Fruit fly (Drosophila melanogaster) whole organism, wandering third instar larva: ENCODE measurements around the gene MED27.

Experiments
- Abd-B ChIP-seq: fragments of >200 bp; optimal IDR thresholded peaks from 2 replicates; lab custom pipeline; 2017; ENCODE audit warnings: missing biosample characterization, missing genetic modification characterization
- CG32264 ChIP-seq: fragments of 200-800 bp; sonication (Bioruptor generic); optimal IDR thresholded peaks from 2 replicates; lab custom pipeline; 2016; ENCODE audit warnings: missing biosample characterization, missing genetic modification characterization
- CG9705 ChIP-seq: fragments of 200-800 bp; sonication (Bioruptor generic); optimal IDR thresholded peaks from 2 replicates; lab custom pipeline; 2018; ENCODE audit warnings: missing biosample characterization, mild to moderate bottlenecking, missing genetic modification characterization
- CrebA ChIP-seq: fragments of 200-800 bp; sonication (Bioruptor generic); optimal IDR thresholded peaks from 2 replicates; lab custom pipeline; 2016; ENCODE audit warnings: missing biosample characterization, mild to moderate bottlenecking, missing genetic modification characterization, borderline replicate concordance
- Dfd ChIP-seq: fragments of >200 bp; optimal IDR thresholded peaks from 2 replicates; lab custom pipeline; 2017; ENCODE audit warnings: missing biosample characterization, missing genetic modification characterization
- Dif ChIP-seq: fragments of 200-275, 200-300 bp; sonication (Bioruptor generic); optimal IDR thresholded peaks from 2 replicates; lab custom pipeline; 2018; ENCODE audit warnings: missing biosample characterization, missing genetic modification characterization; ENCODE audit not compliant: partially characterized antibody
- GATAd ChIP-seq: sonication (Bioruptor generic); optimal IDR thresholded peaks from 2 replicates; lab custom pipeline; 2016; ENCODE audit warnings: missing biosample characterization, missing genetic modification characterization
- HLH106 ChIP-seq: fragments of 200-800 bp; optimal IDR thresholded peaks from 3 replicates; lab custom pipeline; 2019; ENCODE audit warnings: missing biosample characterization, mild to moderate bottlenecking, missing genetic modification characterization, moderate library complexity
- Hnf4 ChIP-seq: fragments of 200-800 bp; sonication (Bioruptor generic); optimal IDR thresholded peaks from 2 replicates; lab custom pipeline; 2016; ENCODE audit warnings: missing biosample characterization, mild to moderate bottlenecking, missing genetic modification characterization
- Hr78 ChIP-seq: fragments of >200 bp; optimal IDR thresholded peaks from 2 replicates; lab custom pipeline; 2017; ENCODE audit warnings: missing biosample characterization, missing genetic modification characterization
- Hr83 ChIP-seq: fragments of 200-300 bp; sonication (Bioruptor generic); optimal IDR thresholded peaks from 2 replicates; lab custom pipeline; 2016; ENCODE audit warnings: missing biosample characterization, mild to moderate bottlenecking, missing genetic modification characterization, moderate library complexity; ENCODE audit not compliant: poor library complexity, severe bottlenecking
- Jra ChIP-seq: sonication (Bioruptor generic); optimal IDR thresholded peaks from 2 replicates; lab custom pipeline; 2016; ENCODE audit warnings: missing biosample characterization, missing genetic modification characterization
- Mio ChIP-seq: sonication (Bioruptor generic); optimal IDR thresholded peaks from 2 replicates; lab custom pipeline; 2016; ENCODE audit warnings: missing biosample characterization, missing genetic modification characterization
- Myc ChIP-seq: fragments of >200 bp; optimal IDR thresholded peaks from 2 replicates; lab custom pipeline; 2017
- N ChIP-seq: fragments of >200 bp; optimal IDR thresholded peaks from 2 replicates; lab custom pipeline; 2018; ENCODE audit warnings: missing biosample characterization, missing external identifiers, missing genetic modification characterization
- OdsH ChIP-seq: fragments of 200-800 bp; sonication (Bioruptor generic); optimal IDR thresholded peaks from 2 replicates; lab custom pipeline; 2016; ENCODE audit warnings: missing biosample characterization, mild to moderate bottlenecking, missing genetic modification characterization
- Rel ChIP-seq, 2 experiments: fragments of 200-800 bp; sonication (Bioruptor generic) in 1 of 2; optimal IDR thresholded peaks; 2 replicates in 1 of 2; 3 replicates in 1 of 2; lab custom pipeline; 2016 to 2019; ENCODE audit warnings: mild to moderate bottlenecking in 2 of 2, missing biosample characterization in 2 of 2, missing genetic modification characterization in 2 of 2, moderate library complexity in 1 of 2
- Sp1 ChIP-seq: fragments of 200-800 bp; sonication (Bioruptor generic); optimal IDR thresholded peaks from 3 replicates; lab custom pipeline; 2019; ENCODE audit warnings: missing biosample characterization, mild to moderate bottlenecking, missing genetic modification characterization, moderate library complexity
- Vsx2 ChIP-seq: fragments of 200-300, 225-300 bp; sonication (Bioruptor generic); optimal IDR thresholded peaks from 2 replicates; lab custom pipeline; 2018; ENCODE audit warnings: missing biosample characterization, missing genetic modification characterization; ENCODE audit not compliant: partially characterized antibody
- br ChIP-seq: fragments of 200-800 bp; sonication (Bioruptor generic); optimal IDR thresholded peaks from 2 replicates; lab custom pipeline; 2016; ENCODE audit warnings: missing biosample characterization, missing genetic modification characterization
- brk ChIP-seq: fragments of 200-800 bp; sonication (Bioruptor generic); optimal IDR thresholded peaks from 2 replicates; lab custom pipeline; 2016; ENCODE audit warnings: missing biosample characterization, mild to moderate bottlenecking, missing genetic modification characterization
- dl ChIP-seq, 2 experiments: fragments of 175-275, 200-275 bp in 1 of 2; fragments of 200-275 bp in 1 of 2; sonication (Bioruptor generic); optimal IDR thresholded peaks; lab custom pipeline; 2018; ENCODE audit warnings: mild to moderate bottlenecking in 2 of 2, missing biosample characterization in 2 of 2, missing genetic modification characterization in 2 of 2, moderate library complexity in 2 of 2; ENCODE audit not compliant: partially characterized antibody in 2 of 2, insufficient read depth in 1 of 2
- dmrt93B ChIP-seq: fragments of 200-800 bp; sonication (Bioruptor generic); optimal IDR thresholded peaks from 2 replicates; lab custom pipeline; 2018; ENCODE audit warnings: missing biosample characterization, mild to moderate bottlenecking, missing genetic modification characterization
- dsf ChIP-seq: sonication (Bioruptor generic); optimal IDR thresholded peaks from 2 replicates; lab custom pipeline; 2016; ENCODE audit warnings: missing biosample characterization, missing genetic modification characterization, borderline replicate concordance
- ey ChIP-seq: fragments of 200-800 bp; sonication (Bioruptor generic); optimal IDR thresholded peaks from 2 replicates; lab custom pipeline; 2016; ENCODE audit warnings: missing biosample characterization, missing genetic modification characterization
- foxo ChIP-seq, 2 experiments: fragments of 200-800 bp; sonication (Bioruptor generic); optimal IDR thresholded peaks; 2 replicates in 1 of 2; 3 replicates in 1 of 2; lab custom pipeline; 2016 to 2017; ENCODE audit warnings: missing biosample characterization in 2 of 2, missing genetic modification characterization in 2 of 2
- fru ChIP-seq: fragments of 200-800 bp; sonication (Bioruptor generic); optimal IDR thresholded peaks from 3 replicates; lab custom pipeline; 2016; ENCODE audit warnings: missing biosample characterization, mild to moderate bottlenecking, missing genetic modification characterization
- h ChIP-seq: fragments of 200-800 bp; sonication (Bioruptor generic); optimal IDR thresholded peaks from 3 replicates; lab custom pipeline; 2016; ENCODE audit warnings: missing biosample characterization, mild to moderate bottlenecking, missing genetic modification characterization
- jim ChIP-seq: fragments of 175-275, 200-325 bp; sonication (Bioruptor generic); optimal IDR thresholded peaks from 2 replicates; lab custom pipeline; 2016; ENCODE audit warnings: missing biosample characterization, mild to moderate bottlenecking, missing genetic modification characterization
- lola ChIP-seq: fragments of >200 bp; optimal IDR thresholded peaks from 2 replicates; lab custom pipeline; 2017; ENCODE audit warnings: missing biosample characterization, missing genetic modification characterization
- pan ChIP-seq: fragments of >200 bp; optimal IDR thresholded peaks from 2 replicates; lab custom pipeline; 2017
- psq ChIP-seq: fragments of 200-800 bp; sonication (Bioruptor generic); optimal IDR thresholded peaks from 3 replicates; lab custom pipeline; 2017; ENCODE audit warnings: missing biosample characterization, mild to moderate bottlenecking, missing genetic modification characterization, moderate library complexity
- rgr ChIP-seq: fragments of 200-800 bp; sonication (Bioruptor generic); optimal IDR thresholded peaks from 3 replicates; lab custom pipeline; 2016; ENCODE audit warnings: missing biosample characterization, mild to moderate bottlenecking, missing genetic modification characterization
- sage ChIP-seq: fragments of 200-800 bp; sonication (Bioruptor generic); optimal IDR thresholded peaks from 2 replicates; lab custom pipeline; 2016; ENCODE audit warnings: missing biosample characterization, mild to moderate bottlenecking, missing genetic modification characterization
- sv ChIP-seq: fragments of 200-800 bp; sonication (Bioruptor generic); optimal IDR thresholded peaks from 3 replicates; lab custom pipeline; 2016; ENCODE audit warnings: missing biosample characterization, missing genetic modification characterization
- tai ChIP-seq: sonication (Bioruptor generic); optimal IDR thresholded peaks from 2 replicates; lab custom pipeline; 2016; ENCODE audit warnings: missing biosample characterization, missing genetic modification characterization
- usp ChIP-seq: fragments of >200 bp; optimal IDR thresholded peaks from 2 replicates; lab custom pipeline; 2017; ENCODE audit warnings: missing biosample characterization, missing genetic modification characterization
- woc ChIP-seq: sonication (Bioruptor generic); optimal IDR thresholded peaks from 2 replicates; lab custom pipeline; 2016; ENCODE audit warnings: missing biosample characterization, mild to moderate bottlenecking, missing genetic modification characterization

The MED27 gene

dm6 chr3R:5615484-5615883 lies 39.5 kb upstream of the MED27 start:
- TF ChIP-seq tai (GFP tag; lab: Kevin White, UChicago) (no peak), pan (lab: Kevin White, UChicago) (no peak), Vsx2 (GFP tag; lab: Kevin White, UChicago) (no peak), brk (GFP tag; lab: Kevin White, UChicago) (no peak), jim (no peak), sv (no peak), sage (GFP tag; lab: Kevin White, UChicago) (no peak)

dm6 chr3R:5617923-5618623 lies 36.9 kb upstream of the MED27 start:
- TF ChIP-seq brk (GFP tag; lab: Kevin White, UChicago) = no peak
- TF ChIP-seq Hnf4 (GFP tag; lab: Kevin White, UChicago) = no peak
- no peak for TF ChIP-seq CrebA (GFP tag; lab: Kevin White, UChicago)
- TF ChIP-seq foxo (GFP tag; optimal IDR thresholded peaks at IDR 0.05; lab: Kevin White, UChicago) = peak in 1 of 2 experiments; percentile 23
- no peak for TF ChIP-seq Dfd (GFP tag; lab: Kevin White, UChicago)
- no peak for TF ChIP-seq dmrt93B (GFP tag; lab: Kevin White, UChicago)
- peak; percentile 6 for TF ChIP-seq HLH106 (tag; lab: Kevin White, UChicago)
- TF ChIP-seq fru = peak; percentile 12
- no peak for TF ChIP-seq Rel (GFP tag; optimal IDR thresholded peaks at IDR 0.05; lab: Kevin White, UChicago)
- peak; percentile 87 for TF ChIP-seq Rel (tag; optimal IDR thresholded peaks at IDR 0.05; lab: Kevin White, UChicago)
- TF ChIP-seq ey (GFP tag; lab: Kevin White, UChicago) = peak; percentile 18

dm6 chr3R:5620387-5620956 lies 34.5 kb upstream of the MED27 start:
- TF ChIP-seq Abd-B (GFP tag; lab: Kevin White, UChicago) (no peak), CG9705 (GFP tag; lab: Kevin White, UChicago) (no peak), Hr78 (GFP tag; lab: Kevin White, UChicago) (no peak), foxo (GFP tag; optimal IDR thresholded peaks at IDR 0.05; lab: Kevin White, UChicago) (peak in 1 of 2 experiments; percentile 68), Dif (GFP tag; lab: Kevin White, UChicago) (no peak), Myc (lab: Kevin White, UChicago) (no peak), rgr (GFP tag; lab: Kevin White, UChicago) (peak; percentile 72), woc (GFP tag; lab: Kevin White, UChicago) (peak; percentile 32), fru (peak; percentile 67), OdsH (peak; percentile 59), jim (no peak), Dfd (GFP tag; lab: Kevin White, UChicago) (no peak), sage (GFP tag; lab: Kevin White, UChicago) (no peak), Hnf4 (GFP tag; lab: Kevin White, UChicago) (peak; percentile 22), dl (GFP tag; optimal IDR thresholded peaks at IDR 0.05; lab: Kevin White, UChicago; ENCODE audit: insufficient read depth in 1 of 2, partially characterized antibody in 2 of 2) (no peak), Rel (GFP tag; optimal IDR thresholded peaks at IDR 0.05; lab: Kevin White, UChicago) (no peak), Rel (tag; optimal IDR thresholded peaks at IDR 0.05; lab: Kevin White, UChicago) (no peak), lola (GFP tag; lab: Kevin White, UChicago) (no peak), CG32264 (GFP tag; lab: Kevin White, UChicago) (no peak), h (GFP tag; lab: Kevin White, UChicago) (peak; percentile 71), HLH106 (tag; lab: Kevin White, UChicago) (peak; percentile 38), N (GFP tag; lab: Kevin White, UChicago) (no peak), GATAd (no peak), br (GFP tag; lab: Kevin White, UChicago) (peak; percentile 8), Mio (GFP tag; lab: Kevin White, UChicago) (peak; percentile 3), dmrt93B (GFP tag; lab: Kevin White, UChicago) (peak; percentile 41), ey (GFP tag; lab: Kevin White, UChicago) (peak; percentile 67), sv (peak; percentile 60), Jra (no peak), CrebA (GFP tag; lab: Kevin White, UChicago) (no peak), brk (GFP tag; lab: Kevin White, UChicago) (no peak), psq (GFP tag; lab: Kevin White, UChicago) (peak; percentile 58), dsf (no peak), pan (lab: Kevin White, UChicago) (no peak), Sp1 (GFP tag; lab: Kevin White, UChicago) (peak; percentile 50), Hr83 (peak; percentile 60), Vsx2 (GFP tag; lab: Kevin White, UChicago) (no peak), tai (GFP tag; lab: Kevin White, UChicago) (no peak), usp (no peak)
